Worm (Caenorhabditis elegans) whole organism, midembryonic: ENCODE measurements around the gene srv-14.

Experiments
- T22C8.4 ChIP-seq: fragments of 200-800 bp; sonication (Bioruptor generic); IDR thresholded peaks from 2 replicates; pipeline ENCODE4 v1.3.6; 2022; ENCODE audit warnings: missing genetic modification characterization, missing compliant biosample characterization
- cog-1 ChIP-seq: sonication (generic microtip); optimal IDR thresholded peaks from 2 replicates; lab custom pipeline; 2016; ENCODE audit warnings: missing genetic modification characterization, missing compliant biosample characterization
- flt-1 ChIP-seq: fragments of 200-800 bp; sonication (Bioruptor generic); IDR thresholded peaks from 2 replicates; pipeline ENCODE4 v1.3.6; 2022; ENCODE audit warnings: missing genetic modification characterization, missing compliant biosample characterization
- med-1 ChIP-seq: sonication (generic microtip); optimal IDR thresholded peaks from 2 replicates; lab custom pipeline; 2017; ENCODE audit warnings: missing genetic modification characterization, mild to moderate bottlenecking, missing compliant biosample characterization, antibody characterized with exemption, missing genetic modification reagents; ENCODE audit not compliant: insufficient read depth
- ref-1 ChIP-seq: fragments of 200-800 bp; sonication (Bioruptor generic); conservative IDR thresholded peaks from 2 replicates; pipeline ENCODE4 v1.3.6; 2022; ENCODE audit warnings: missing genetic modification reagents, missing genetic modification characterization, missing compliant biosample characterization
- tab-1 ChIP-seq: fragments of 200-800 bp; sonication (Bioruptor generic); IDR thresholded peaks from 2 replicates; pipeline ENCODE4 v1.3.6; 2022; ENCODE audit warnings: missing genetic modification characterization, missing compliant biosample characterization
- ztf-29 ChIP-seq: fragments of 200-800 bp; sonication (Bioruptor generic); IDR thresholded peaks from 2 replicates; pipeline ENCODE4 v1.3.6; 2022; ENCODE audit warnings: missing genetic modification reagents, missing genetic modification characterization, missing compliant biosample characterization

- no peak for TF ChIP-seq cog-1 (tag; lab: Kevin White, UChicago)
- no peak for TF ChIP-seq flt-1
- no peak for TF ChIP-seq ref-1 (GFP tag; lab: Robert Waterston, UW)
- TF ChIP-seq med-1 (GFP tag; lab: Kevin White, UChicago), result no peak
- TF ChIP-seq tab-1, result no peak
- no peak for TF ChIP-seq ztf-29 (GFP tag; lab: Robert Waterston, UW)
- no peak for TF ChIP-seq T22C8.4 (GFP tag; lab: Robert Waterston, UW)
These were observed 46.8 kb upstream of the srv-14 start for ce11 chrIV:15940811-15941210.
